Worm (Caenorhabditis elegans): ENCODE data around the gene Y37E11AL.9.

DNA sequence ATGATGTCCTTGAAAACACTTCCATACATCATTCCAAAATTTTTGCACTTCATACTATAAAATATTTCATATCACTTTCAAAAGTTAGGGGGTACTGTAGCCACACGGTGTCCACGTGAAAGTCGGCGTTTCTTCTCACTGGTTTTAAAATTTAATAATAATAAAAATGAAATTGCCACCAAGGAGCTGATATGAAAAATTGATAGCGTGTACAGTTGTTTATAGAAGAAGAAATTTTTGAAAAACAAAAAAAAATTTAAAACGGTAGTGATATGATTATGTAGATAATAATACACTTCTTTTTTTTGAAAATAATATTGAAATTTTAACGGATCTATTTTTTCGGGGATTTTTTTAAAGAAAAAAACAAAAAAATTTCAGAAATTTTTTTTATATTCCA is 40.5 kb downstream of the Y37E11AL.9 start:
- TF ChIP-seq tbx-2 (tag; optimal IDR thresholded peaks at IDR 0.05) (no peak), nhr-77 (tag; optimal IDR thresholded peaks at IDR 0.05) (no peak), elt-2 (tag; optimal IDR thresholded peaks at IDR 0.05) (no peak), elt-1 (tag; optimal IDR thresholded peaks at IDR 0.05) (no peak), mdl-1 (tag; optimal IDR thresholded peaks at IDR 0.05) (no peak), nhr-11 (tag; optimal IDR thresholded peaks at IDR 0.05) (no peak), unc-62 (GFP tag; optimal IDR thresholded peaks at IDR 0.05) (no peak)
